Worm (Caenorhabditis elegans): ENCODE results near the gene T05A7.11.

Gene T05A7.11

DNA sequence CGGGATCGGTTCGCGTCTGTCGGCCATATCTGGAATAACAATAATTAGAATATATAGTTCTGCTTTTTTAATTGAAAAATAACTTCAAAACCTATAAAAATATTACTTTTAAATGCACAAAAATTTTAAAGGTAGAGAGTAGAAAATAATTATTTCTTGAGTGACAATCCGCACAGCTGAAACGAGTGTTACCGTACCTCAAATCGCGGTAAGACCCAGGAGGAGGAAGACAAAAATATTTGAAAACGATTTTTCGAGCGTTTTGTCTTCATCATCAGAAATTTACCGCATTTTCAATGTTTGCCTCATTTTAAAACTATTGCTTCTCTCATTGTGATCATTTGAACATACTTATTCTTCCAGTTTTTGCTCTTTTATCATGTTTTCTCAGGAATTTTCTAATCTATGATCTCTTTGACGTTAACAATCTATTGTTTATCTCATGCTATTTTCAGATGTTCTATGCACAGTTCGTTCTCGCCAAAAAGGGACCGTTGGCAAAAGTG lies 33.1 kb upstream of the T05A7.11 start, which contains the start of the genes rpn-5 and scc-1 (continued):
- TF ChIP-seq bed-2 (GFP tag; IDR thresholded peaks at IDR 0.05): no peak
- no peak for TF ChIP-seq egl-44 (GFP tag; IDR thresholded peaks at IDR 0.05)
- no peak for TF ChIP-seq lir-1 (GFP tag; conservative IDR thresholded peaks at IDR 0.05)
- no peak for TF ChIP-seq hrde-1 (tag; optimal IDR thresholded peaks at IDR 0.05; ENCODE audit: borderline replicate concordance)
- peak; percentile 85 for TF ChIP-seq madf-6 (GFP tag; IDR thresholded peaks at IDR 0.05)
- no peak for TF ChIP-seq bed-1 (GFP tag; IDR thresholded peaks at IDR 0.05)
- no peak; the same call in 1 of the 2 replicates for TF ChIP-seq ceh-100 (GFP tag; IDR thresholded peaks at IDR 0.05)
- TF ChIP-seq rcor-1 (GFP tag; IDR thresholded peaks at IDR 0.05): 0 out of 2 replicates have a peak, but pooled peaks have one; percentile 7
- no peak for TF ChIP-seq ZK185.1 (tag; optimal IDR thresholded peaks at IDR 0.05; ENCODE audit: poor library complexity, severe bottlenecking)
- no peak for TF ChIP-seq F57C9.4 (tag; optimal IDR thresholded peaks at IDR 0.05)
- TF ChIP-seq lin-26 (GFP tag; IDR thresholded peaks at IDR 0.05): no peak
- no peak for TF ChIP-seq attf-3 (GFP tag; conservative IDR thresholded peaks at IDR 0.05)
- TF ChIP-seq athp-1 (tag; optimal IDR thresholded peaks at IDR 0.05): no peak
- TF ChIP-seq let-526 (GFP tag; IDR thresholded peaks at IDR 0.05): no peak
- no peak for TF ChIP-seq repo-1 (tag; optimal IDR thresholded peaks at IDR 0.05)
- no peak for TF ChIP-seq mel-28 (tag; optimal IDR thresholded peaks at IDR 0.05; ENCODE audit: borderline replicate concordance)
- TF ChIP-seq F57A8.1 (GFP tag; optimal IDR thresholded peaks at IDR 0.05): no peak
- no peak for TF ChIP-seq C06A6.2 (GFP tag; conservative IDR thresholded peaks at IDR 0.05)
- no peak for TF ChIP-seq sea-2 (GFP tag; IDR thresholded peaks at IDR 0.05)
- TF ChIP-seq F22D6.2 (tag; optimal IDR thresholded peaks at IDR 0.05): no peak
- no peak for TF ChIP-seq cebp-1 (GFP tag; IDR thresholded peaks at IDR 0.05)
- peak; percentile 12 for TF ChIP-seq cebp-1 (tag; optimal IDR thresholded peaks at IDR 0.05)
- no peak for TF ChIP-seq ceh-27 (GFP tag; optimal IDR thresholded peaks at IDR 0.05)
- TF ChIP-seq lag-1 (GFP tag; IDR thresholded peaks at IDR 0.05): no peak
- no peak for TF ChIP-seq egrh-3 (GFP tag; IDR thresholded peaks at IDR 0.05)
- TF ChIP-seq atf-7 (tag; optimal IDR thresholded peaks at IDR 0.05): no peak
- TF ChIP-seq tbx-9 (tag; optimal IDR thresholded peaks at IDR 0.05; ENCODE audit: borderline replicate concordance): no peak
- TF ChIP-seq D2030.7 (GFP tag; IDR thresholded peaks at IDR 0.05): peak; percentile 61
- TF ChIP-seq F52B5.7 (tag; optimal IDR thresholded peaks at IDR 0.05): no peak
- no peak for TF ChIP-seq ceh-79 (tag; optimal IDR thresholded peaks at IDR 0.05)

DNA sequence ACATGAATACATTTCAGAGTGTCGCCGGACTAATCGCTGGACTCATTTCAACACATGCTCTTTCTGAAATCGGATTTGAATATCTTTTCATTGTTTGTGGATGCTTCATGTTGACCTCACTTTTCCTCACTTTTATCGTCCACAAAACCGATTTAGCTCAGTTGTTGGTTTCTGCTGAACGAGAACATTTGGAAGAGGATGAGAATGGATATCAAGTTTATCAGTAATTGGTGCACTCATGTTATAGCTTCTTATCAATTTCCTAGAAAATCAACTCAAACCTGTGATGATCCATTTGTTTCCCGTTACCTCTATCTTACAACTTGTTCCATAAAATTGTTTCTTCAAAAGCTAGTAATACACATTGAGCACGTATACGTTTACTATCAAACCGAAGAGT lies 30.8 kb upstream of the T05A7.11 start:
- TF ChIP-seq F39B2.1 (GFP tag; IDR thresholded peaks at IDR 0.05) (peak; percentile 51; the same call in 1 of the 2 replicates), mcd-1 (GFP tag; IDR thresholded peaks at IDR 0.05) (no peak), F57C9.4 (tag; optimal IDR thresholded peaks at IDR 0.05) (no peak), madf-6 (GFP tag; IDR thresholded peaks at IDR 0.05) (peak; percentile 69), athp-1 (tag; optimal IDR thresholded peaks at IDR 0.05) (peak; percentile 40), hrde-1 (tag; optimal IDR thresholded peaks at IDR 0.05; ENCODE audit: borderline replicate concordance) (peak; percentile 86), nhr-179 (tag; optimal IDR thresholded peaks at IDR 0.05) (no peak), cebp-2 (GFP tag; IDR thresholded peaks at IDR 0.05) (no peak), F49E8.2 (tag; optimal IDR thresholded peaks at IDR 0.05; ENCODE audit: insufficient read depth) (peak; percentile 56), C17E4.6 (GFP tag; IDR thresholded peaks at IDR 0.05) (no peak), ceh-100 (GFP tag; IDR thresholded peaks at IDR 0.05) (no peak), snpc-4 (GFP tag; optimal IDR thresholded peaks at IDR 0.05) (no peak), snpc-4 (tag; optimal IDR thresholded peaks at IDR 0.05) (peak in 1 of 4 experiments; percentile 45), rcor-1 (GFP tag; IDR thresholded peaks at IDR 0.05) (0 out of 2 replicates have a peak, but pooled peaks have one; percentile 28), ztf-18 (tag; optimal IDR thresholded peaks at IDR 0.05) (no peak), Y56A3A.18 (GFP tag; IDR thresholded peaks at IDR 0.05) (no peak), chd-7 (tag; optimal IDR thresholded peaks at IDR 0.05) (no peak), let-526 (GFP tag; IDR thresholded peaks at IDR 0.05) (no peak), sdz-38 (tag; optimal IDR thresholded peaks at IDR 0.05) (no peak), lsy-27 (tag; optimal IDR thresholded peaks at IDR 0.05; ENCODE audit: borderline replicate concordance, insufficient read depth) (no peak), tbp1 (GFP tag; optimal IDR thresholded peaks at IDR 0.05) (peak; percentile 8), lin-54 (GFP tag; optimal IDR thresholded peaks at IDR 0.05) (no peak), B0336.3 (GFP tag; IDR thresholded peaks at IDR 0.05) (peak; percentile 65), nhr-90 (tag; optimal IDR thresholded peaks at IDR 0.05) (no peak), nhr-80 (tag; optimal IDR thresholded peaks at IDR 0.05) (no peak)
